Worm (Caenorhabditis elegans) whole organism, young adult: ENCODE measurements around the gene dct-18.

Experiments used
- F57C9.4 ChIP-seq: sonication (generic microtip); optimal IDR thresholded peaks from 2 replicates; lab custom pipeline; 2017; ENCODE audit warnings: mild to moderate bottlenecking, missing genetic modification characterization, missing compliant biosample characterization
- Y67H2A.10 ChIP-seq: fragments of 200-800 bp; sonication (Bioruptor generic); conservative IDR thresholded peaks from 2 replicates; pipeline ENCODE4 v1.3.6; 2022; ENCODE audit warnings: missing genetic modification reagents, missing genetic modification characterization, missing compliant biosample characterization
- ZK185.1 ChIP-seq: sonication (generic microtip); optimal IDR thresholded peaks from 2 replicates; lab custom pipeline; 2016; ENCODE audit warnings: mild to moderate bottlenecking, missing genetic modification characterization, missing compliant biosample characterization; ENCODE audit not compliant: poor library complexity, severe bottlenecking
- ama-1 ChIP-seq, 3 experiments: fragments of 150-350 bp in 1 of 3; sonication (generic microtip) in 2 of 3; optimal IDR thresholded peaks; 2 replicates each; lab custom pipeline; 2014 to 2018; ENCODE audit warnings: missing biosample characterization in 2 of 3, missing genetic modification characterization in 2 of 3, missing genetic modification reagents in 2 of 3
- attf-6 ChIP-seq: fragments of 200-800 bp; sonication (Bioruptor generic); IDR thresholded peaks from 2 replicates; pipeline ENCODE4 v1.3.6; 2022; ENCODE audit warnings: missing genetic modification reagents, missing genetic modification characterization, missing compliant biosample characterization
- dpl-1 ChIP-seq: fragments of 150-350 bp; optimal IDR thresholded peaks from 2 replicates; lab custom pipeline; 2014; ENCODE audit warnings: missing biosample characterization, missing genetic modification reagents, missing genetic modification characterization
- hmg-1.2 ChIP-seq: fragments of 200-800 bp; sonication (Bioruptor generic); IDR thresholded peaks from 2 replicates; pipeline ENCODE4 v1.3.6; 2022; ENCODE audit warnings: missing genetic modification reagents, missing genetic modification characterization, missing compliant biosample characterization
- hmg-20 ChIP-seq: fragments of 200-800 bp; sonication (Bioruptor generic); IDR thresholded peaks from 2 replicates; pipeline ENCODE4 v1.3.6; 2022; ENCODE audit warnings: missing genetic modification reagents, missing genetic modification characterization, missing compliant biosample characterization
- nfya-1 ChIP-seq: sonication (generic microtip); optimal IDR thresholded peaks from 2 replicates; lab custom pipeline; 2017; ENCODE audit warnings: antibody characterized with exemption, missing compliant biosample characterization, missing genetic modification characterization, borderline replicate concordance; ENCODE audit not compliant: insufficient read depth
- nhr-120 ChIP-seq: fragments of 200-800 bp; sonication (Bioruptor generic); IDR thresholded peaks from 2 replicates; pipeline ENCODE4 v1.3.6; 2022; ENCODE audit warnings: missing genetic modification characterization, missing compliant biosample characterization
- pbrm-1 ChIP-seq: fragments of 200-800 bp; sonication (Bioruptor generic); IDR thresholded peaks from 2 replicates; pipeline ENCODE4 v1.3.6; 2022; ENCODE audit warnings: missing genetic modification reagents, missing genetic modification characterization, missing compliant biosample characterization
- pha-4 ChIP-seq: fragments of 150-350 bp; sonication (generic microtip); optimal IDR thresholded peaks from 2 replicates; lab custom pipeline; 2014; ENCODE audit warnings: missing biosample characterization, missing genetic modification reagents, missing genetic modification characterization
- snpc-4 ChIP-seq, 5 experiments: fragments of 150-350 bp in 1 of 5; sonication (generic microtip) in 4 of 5; optimal IDR thresholded peaks; 2 replicates each; lab custom pipeline; 2014 to 2018; ENCODE audit warnings: missing genetic modification characterization in 5 of 5, missing biosample characterization in 3 of 5, antibody characterized with exemption in 2 of 5, mild to moderate bottlenecking in 2 of 5, missing compliant biosample characterization in 2 of 5, missing genotype in 2 of 5, moderate library complexity in 2 of 5, missing genetic modification reagents in 1 of 5
- tlf-1 ChIP-seq: fragments of 200-800 bp; sonication (Bioruptor generic); optimal IDR thresholded peaks from 2 replicates; lab custom pipeline; 2018; ENCODE audit warnings: mild to moderate bottlenecking, missing genetic modification characterization, missing compliant biosample characterization

DNA sequence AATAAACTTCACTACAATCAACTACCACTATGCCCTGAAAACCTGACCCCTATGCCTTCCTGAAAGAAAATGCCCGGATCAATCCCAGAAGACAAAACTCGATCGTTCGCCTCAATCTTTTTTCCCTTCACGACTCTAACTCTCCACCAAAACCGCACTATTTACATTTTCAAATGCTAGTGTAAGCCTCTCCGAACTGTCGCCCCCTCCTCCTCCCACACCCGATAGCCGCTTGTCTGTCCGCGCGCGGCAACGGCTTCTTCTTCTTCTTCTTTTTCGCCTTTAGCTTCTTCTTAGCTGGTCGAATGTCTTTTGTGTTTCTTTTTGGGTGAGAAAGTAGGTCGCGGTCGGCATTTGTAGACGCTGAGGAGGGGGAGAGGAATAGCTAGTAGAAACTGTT lies 28.5 kb downstream of the dct-18 start:
- TF ChIP-seq tlf-1 (GFP tag; lab: Kevin White, UChicago) = no peak
- no peak for TF ChIP-seq dpl-1 (GFP tag; lab: Kevin White, UChicago)
- TF ChIP-seq hmg-20 = no peak
- no peak for TF ChIP-seq F57C9.4 (tag; lab: Kevin White, UChicago)
- no peak for TF ChIP-seq snpc-4 (GFP tag; optimal IDR thresholded peaks at IDR 0.05; lab: Kevin White, UChicago)
- TF ChIP-seq snpc-4 (tag; optimal IDR thresholded peaks at IDR 0.05; lab: Kevin White, UChicago) = no peak
- no peak for TF ChIP-seq nfya-1 (tag; lab: Kevin White, UChicago)
- no peak for TF ChIP-seq pha-4 (tag; lab: Kevin White, UChicago)
- no peak for TF ChIP-seq pbrm-1
- TF ChIP-seq attf-6 (GFP tag; lab: Robert Waterston, UW) = no peak
- no peak for TF ChIP-seq nhr-120 (GFP tag; lab: Robert Waterston, UW)
- TF ChIP-seq ZK185.1 = no peak
- no peak for TF ChIP-seq Y67H2A.10
- TF ChIP-seq ama-1 (optimal IDR thresholded peaks at IDR 0.05; lab: Kevin White, UChicago) = no peak
- no peak for TF ChIP-seq ama-1 (GFP tag; optimal IDR thresholded peaks at IDR 0.05; lab: Kevin White, UChicago)
- no peak for TF ChIP-seq hmg-1.2 (GFP tag; lab: Robert Waterston, UW)
